Fruit fly (Drosophila melanogaster) whole organism, embryonic: ENCODE data around the gene Cyp313a2.

Source experiments
- ATbp ChIP-seq: fragments of 200-800 bp; sonication (Bioruptor generic); optimal IDR thresholded peaks from 2 replicates; lab custom pipeline; 2017; ENCODE audit warnings: missing biosample characterization, mild to moderate bottlenecking, missing genetic modification characterization, missing genetic modification reagents
- CG6654 ChIP-seq: fragments of 200-800 bp; sonication (Bioruptor generic); optimal IDR thresholded peaks from 2 replicates; lab custom pipeline; 2017; ENCODE audit warnings: missing biosample characterization, mild to moderate bottlenecking, missing genetic modification characterization
- crc ChIP-seq: fragments of 200-800 bp; sonication (Bioruptor generic); optimal IDR thresholded peaks from 2 replicates; lab custom pipeline; 2016; ENCODE audit warnings: missing biosample characterization, missing genetic modification characterization
- nerfin-1 ChIP-seq: fragments of 200-800 bp; sonication (Bioruptor generic); optimal IDR thresholded peaks from 3 replicates; lab custom pipeline; 2019; ENCODE audit warnings: missing biosample characterization, mild to moderate bottlenecking, missing genetic modification characterization, moderate library complexity
- seq ChIP-seq: fragments of 200-800 bp; sonication (Bioruptor generic); IDR thresholded peaks from 2 replicates; pipeline ENCODE4 v1.3.6; 2022; ENCODE audit warnings: missing biosample characterization, missing genetic modification characterization
- sima ChIP-seq: fragments of 200-800 bp; sonication (Bioruptor generic); optimal IDR thresholded peaks from 2 replicates; lab custom pipeline; 2016; ENCODE audit warnings: missing biosample characterization, missing genetic modification characterization

- no peak for TF ChIP-seq crc (GFP tag; lab: Kevin White, UChicago)
- TF ChIP-seq ATbp (GFP tag; lab: Kevin White, UChicago) = no peak
- TF ChIP-seq CG6654 (GFP tag; lab: Kevin White, UChicago) = no peak
- TF ChIP-seq sima = no peak
- TF ChIP-seq seq (GFP tag; lab: Robert Waterston, UW) = no peak
- no peak for TF ChIP-seq nerfin-1 (tag; lab: Kevin White, UChicago)
Measured at dm6 chr3R:12232629-12233028, 4.1 kb downstream of the Cyp313a2 start, which contains the start of gene Pglym87.
